Fruit fly (Drosophila melanogaster) whole organism, wandering third instar larva: ENCODE data around the gene ver.

Experiments
- Abd-B ChIP-seq: fragments of >200 bp; optimal IDR thresholded peaks from 2 replicates; lab custom pipeline; 2017; ENCODE audit warnings: missing biosample characterization, missing genetic modification characterization
- Hr78 ChIP-seq: fragments of >200 bp; optimal IDR thresholded peaks from 2 replicates; lab custom pipeline; 2017; ENCODE audit warnings: missing biosample characterization, missing genetic modification characterization
- Myc ChIP-seq: fragments of >200 bp; optimal IDR thresholded peaks from 2 replicates; lab custom pipeline; 2017
- OdsH ChIP-seq: fragments of 200-800 bp; sonication (Bioruptor generic); optimal IDR thresholded peaks from 2 replicates; lab custom pipeline; 2016; ENCODE audit warnings: missing biosample characterization, mild to moderate bottlenecking, missing genetic modification characterization
- brk ChIP-seq: fragments of 200-800 bp; sonication (Bioruptor generic); optimal IDR thresholded peaks from 2 replicates; lab custom pipeline; 2016; ENCODE audit warnings: missing biosample characterization, mild to moderate bottlenecking, missing genetic modification characterization
- fru ChIP-seq: fragments of 200-800 bp; sonication (Bioruptor generic); optimal IDR thresholded peaks from 3 replicates; lab custom pipeline; 2016; ENCODE audit warnings: missing biosample characterization, mild to moderate bottlenecking, missing genetic modification characterization
- lola ChIP-seq: fragments of >200 bp; optimal IDR thresholded peaks from 2 replicates; lab custom pipeline; 2017; ENCODE audit warnings: missing biosample characterization, missing genetic modification characterization
- psq ChIP-seq: fragments of 200-800 bp; sonication (Bioruptor generic); optimal IDR thresholded peaks from 3 replicates; lab custom pipeline; 2017; ENCODE audit warnings: missing biosample characterization, mild to moderate bottlenecking, missing genetic modification characterization, moderate library complexity
- usp ChIP-seq: fragments of >200 bp; optimal IDR thresholded peaks from 2 replicates; lab custom pipeline; 2017; ENCODE audit warnings: missing biosample characterization, missing genetic modification characterization

DNA sequence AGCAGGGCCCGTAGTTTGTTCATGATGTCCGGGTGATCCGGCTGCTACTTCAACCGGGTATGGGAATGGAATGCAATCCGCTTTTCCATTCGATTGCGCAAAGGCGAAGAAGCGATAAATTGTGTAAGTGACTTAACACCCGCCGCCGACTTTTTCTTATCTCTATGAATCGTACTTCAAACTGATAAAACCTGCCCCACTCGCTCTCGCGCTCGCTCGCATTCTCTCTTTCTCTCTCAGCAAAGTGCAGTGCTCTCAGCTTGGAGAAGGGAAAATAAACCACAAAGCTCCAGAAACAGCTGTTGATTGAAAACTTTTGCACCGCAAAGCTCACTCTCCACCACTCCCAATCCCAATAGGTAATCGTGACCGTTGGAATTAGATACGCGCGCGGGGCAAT is 33.8 kb upstream of the ver start:
- TF ChIP-seq Myc (lab: Kevin White, UChicago) (no peak), lola (GFP tag; lab: Kevin White, UChicago) (no peak), fru (GFP tag; lab: Kevin White, UChicago) (no peak), Hr78 (GFP tag; lab: Kevin White, UChicago) (no peak), OdsH (GFP tag; lab: Kevin White, UChicago) (no peak), Abd-B (GFP tag; lab: Kevin White, UChicago) (no peak), usp (GFP tag; lab: Kevin White, UChicago) (no peak), brk (GFP tag; lab: Kevin White, UChicago) (no peak), psq (GFP tag; lab: Kevin White, UChicago) (no peak)
